Worm (Caenorhabditis elegans) whole organism, midembryonic: ENCODE results near the gene F23D12.11.

Experiments
- T22C8.4 ChIP-seq: fragments of 200-800 bp; sonication (Bioruptor generic); IDR thresholded peaks from 2 replicates; pipeline ENCODE4 v1.3.6; 2022; ENCODE audit warnings: missing genetic modification characterization, missing compliant biosample characterization
- cog-1 ChIP-seq: sonication (generic microtip); optimal IDR thresholded peaks from 2 replicates; lab custom pipeline; 2016; ENCODE audit warnings: missing genetic modification characterization, missing compliant biosample characterization
- flt-1 ChIP-seq: fragments of 200-800 bp; sonication (Bioruptor generic); IDR thresholded peaks from 2 replicates; pipeline ENCODE4 v1.3.6; 2022; ENCODE audit warnings: missing genetic modification characterization, missing compliant biosample characterization
- klf-2 ChIP-seq: fragments of 200-800 bp; sonication (Bioruptor generic); conservative IDR thresholded peaks from 2 replicates; pipeline ENCODE4 v1.3.6; 2022; ENCODE audit warnings: missing genetic modification reagents, missing genetic modification characterization, missing compliant biosample characterization
- med-1 ChIP-seq: sonication (generic microtip); optimal IDR thresholded peaks from 2 replicates; lab custom pipeline; 2017; ENCODE audit warnings: missing genetic modification characterization, mild to moderate bottlenecking, missing compliant biosample characterization, antibody characterized with exemption, missing genetic modification reagents; ENCODE audit not compliant: insufficient read depth
- ref-1 ChIP-seq: fragments of 200-800 bp; sonication (Bioruptor generic); conservative IDR thresholded peaks from 2 replicates; pipeline ENCODE4 v1.3.6; 2022; ENCODE audit warnings: missing genetic modification reagents, missing genetic modification characterization, missing compliant biosample characterization
- tab-1 ChIP-seq: fragments of 200-800 bp; sonication (Bioruptor generic); IDR thresholded peaks from 2 replicates; pipeline ENCODE4 v1.3.6; 2022; ENCODE audit warnings: missing genetic modification characterization, missing compliant biosample characterization
- ztf-23 ChIP-seq: fragments of 200-800 bp; sonication (Bioruptor generic); IDR thresholded peaks from 2 replicates; pipeline ENCODE4 v1.3.6; 2022; ENCODE audit warnings: missing genetic modification reagents, missing genetic modification characterization, missing compliant biosample characterization
- ztf-29 ChIP-seq: fragments of 200-800 bp; sonication (Bioruptor generic); IDR thresholded peaks from 2 replicates; pipeline ENCODE4 v1.3.6; 2022; ENCODE audit warnings: missing genetic modification reagents, missing genetic modification characterization, missing compliant biosample characterization

The F23D12.11 gene

ce11 chrX:14415641-14416040, 8.9 kb downstream of the F23D12.11 start, which contains the start of gene F23D12.10:
Gene F23D12.10 (minus strand): TSS chrX:14415741.
- TF ChIP-seq ztf-23 (GFP tag; lab: Robert Waterston, UW) (no peak), T22C8.4 (GFP tag; lab: Robert Waterston, UW) (no peak), tab-1 (GFP tag; lab: Robert Waterston, UW) (no peak), ztf-29 (GFP tag; lab: Robert Waterston, UW) (no peak), cog-1 (tag; lab: Kevin White, UChicago) (no peak), med-1 (GFP tag; lab: Kevin White, UChicago) (no peak), klf-2 (GFP tag; lab: Robert Waterston, UW) (no peak), flt-1 (GFP tag; lab: Robert Waterston, UW) (no peak), ref-1 (GFP tag; lab: Robert Waterston, UW) (no peak)

ce11 chrX:14412774-14413173, 11.8 kb downstream of the F23D12.11 start, which contains the start of gene fbxa-179:
Gene fbxa-179 (minus strand): TSS chrX:14412874.
- no peak for TF ChIP-seq ztf-29 (GFP tag; lab: Robert Waterston, UW)
- no peak for TF ChIP-seq cog-1 (tag; lab: Kevin White, UChicago)
- TF ChIP-seq tab-1 (GFP tag; lab: Robert Waterston, UW) = no peak
- no peak for TF ChIP-seq T22C8.4 (GFP tag; lab: Robert Waterston, UW)
- TF ChIP-seq ref-1 (GFP tag; lab: Robert Waterston, UW) = no peak
- no peak for TF ChIP-seq med-1 (GFP tag; lab: Kevin White, UChicago)
- TF ChIP-seq flt-1 (GFP tag; lab: Robert Waterston, UW) = no peak
- TF ChIP-seq klf-2 (GFP tag; lab: Robert Waterston, UW) = no peak
- no peak for TF ChIP-seq ztf-23 (GFP tag; lab: Robert Waterston, UW)

DNA sequence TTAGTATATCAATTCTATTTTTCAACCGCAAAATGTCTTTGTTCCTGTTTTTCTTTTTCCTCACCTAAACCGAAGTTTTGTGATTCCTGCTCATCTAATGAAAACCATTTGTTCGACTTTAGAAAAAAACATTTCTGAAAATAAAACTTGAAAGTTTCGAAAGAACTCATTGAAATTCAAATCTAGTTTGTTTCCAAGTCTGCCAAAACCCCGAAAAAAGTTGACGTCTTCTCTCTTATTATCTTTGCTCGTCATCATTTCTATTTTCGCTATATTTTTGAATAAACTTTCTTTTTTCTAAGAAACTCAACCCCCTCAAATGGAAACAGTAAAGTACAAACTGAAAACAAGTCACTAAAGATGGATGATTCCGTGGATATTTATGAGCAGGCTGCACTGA, 18.7 kb downstream of the F23D12.11 start, which contains the start of gene frpr-17:
TSS of gene frpr-17 (plus strand) at position 301 of the 400 bp plus-strand sequence.
- TF ChIP-seq ref-1 (GFP tag; lab: Robert Waterston, UW) (no peak), ztf-23 (GFP tag; lab: Robert Waterston, UW) (no peak), ztf-29 (GFP tag; lab: Robert Waterston, UW) (no peak), tab-1 (GFP tag; lab: Robert Waterston, UW) (no peak), med-1 (GFP tag; lab: Kevin White, UChicago) (no peak), T22C8.4 (GFP tag; lab: Robert Waterston, UW) (no peak), cog-1 (tag; lab: Kevin White, UChicago) (no peak)

ce11 chrX:14401230-14401629, 23.3 kb downstream of the F23D12.11 start:
- no peak for TF ChIP-seq med-1 (GFP tag; lab: Kevin White, UChicago)
- no peak for TF ChIP-seq ref-1 (GFP tag; lab: Robert Waterston, UW)
- TF ChIP-seq flt-1 (GFP tag; lab: Robert Waterston, UW) = no peak
- no peak for TF ChIP-seq ztf-29 (GFP tag; lab: Robert Waterston, UW)
- no peak for TF ChIP-seq ztf-23 (GFP tag; lab: Robert Waterston, UW)
- TF ChIP-seq T22C8.4 (GFP tag; lab: Robert Waterston, UW) = no peak
- TF ChIP-seq cog-1 (tag; lab: Kevin White, UChicago) = no peak
- no peak for TF ChIP-seq klf-2 (GFP tag; lab: Robert Waterston, UW)
- no peak for TF ChIP-seq tab-1 (GFP tag; lab: Robert Waterston, UW)

ce11 chrX:14399035-14399434, 25.5 kb downstream of the F23D12.11 start:
- no peak for TF ChIP-seq ztf-29 (GFP tag; lab: Robert Waterston, UW)
- no peak for TF ChIP-seq tab-1 (GFP tag; lab: Robert Waterston, UW)
- TF ChIP-seq ref-1 (GFP tag; lab: Robert Waterston, UW) = no peak
- TF ChIP-seq T22C8.4 (GFP tag; lab: Robert Waterston, UW) = no peak
- no peak for TF ChIP-seq med-1 (GFP tag; lab: Kevin White, UChicago)
- no peak for TF ChIP-seq ztf-23 (GFP tag; lab: Robert Waterston, UW)
- no peak for TF ChIP-seq klf-2 (GFP tag; lab: Robert Waterston, UW)
- no peak for TF ChIP-seq flt-1 (GFP tag; lab: Robert Waterston, UW)
- no peak for TF ChIP-seq cog-1 (tag; lab: Kevin White, UChicago)

- TF ChIP-seq klf-2 (GFP tag; lab: Robert Waterston, UW) = no peak
- TF ChIP-seq ref-1 (GFP tag; lab: Robert Waterston, UW) = no peak
- TF ChIP-seq cog-1 (tag; lab: Kevin White, UChicago) = no peak
- TF ChIP-seq ztf-23 (GFP tag; lab: Robert Waterston, UW) = no peak
- no peak for TF ChIP-seq T22C8.4 (GFP tag; lab: Robert Waterston, UW)
- no peak for TF ChIP-seq ztf-29 (GFP tag; lab: Robert Waterston, UW)
- no peak for TF ChIP-seq flt-1 (GFP tag; lab: Robert Waterston, UW)
- no peak for TF ChIP-seq med-1 (GFP tag; lab: Kevin White, UChicago)
These were observed 29.3 kb downstream of the F23D12.11 start, which contains the start of gene Y60A9.1 for ce11 chrX:14395267-14395666. Gene Y60A9.1 (minus strand): TSS chrX:14395367.

DNA sequence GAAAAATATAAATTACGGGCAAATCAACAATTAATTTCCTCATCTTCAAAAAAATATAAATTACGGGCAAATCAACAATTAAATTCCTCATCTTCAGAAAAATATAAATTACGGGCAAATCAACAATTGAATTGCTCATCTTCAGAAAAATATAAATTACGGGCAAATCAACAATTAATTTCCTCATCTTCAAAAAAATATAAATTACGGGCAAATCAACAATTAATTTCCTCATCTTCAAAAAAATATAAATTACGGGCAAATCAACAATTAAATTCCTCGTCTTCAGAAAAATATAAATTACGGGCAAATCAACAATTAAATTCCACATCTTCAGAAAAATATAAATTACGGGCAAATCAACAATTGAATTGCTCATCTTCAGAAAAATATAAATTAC, 36.8 kb downstream of the F23D12.11 start:
- TF ChIP-seq flt-1 (GFP tag; lab: Robert Waterston, UW) = peak; percentile 29; the same call in 1 of the 2 replicates

- peak; percentile 66; the same call in 1 of the 2 replicates for TF ChIP-seq tab-1 (GFP tag; lab: Robert Waterston, UW)
These were observed 37.9 kb downstream of the F23D12.11 start for ce11 chrX:14386670-14387069.

- TF ChIP-seq tab-1 (GFP tag; lab: Robert Waterston, UW) (no peak), flt-1 (GFP tag; lab: Robert Waterston, UW) (no peak), ref-1 (GFP tag; lab: Robert Waterston, UW) (no peak), ztf-23 (GFP tag; lab: Robert Waterston, UW) (no peak)
These were observed 41.6 kb downstream of the F23D12.11 start, which contains the start of gene Y60A9.3 for ce11 chrX:14382951-14383350. Gene Y60A9.3 (plus strand): TSS chrX:14383251.
